Fruit fly (Drosophila melanogaster) whole organism, embryonic: ENCODE data around the gene shakB.

Experiments
- Adf1 ChIP-seq: fragments of 200-800 bp; sonication (Bioruptor generic); IDR thresholded peaks from 2 replicates; pipeline ENCODE4 v1.3.6; 2022; ENCODE audit warnings: missing biosample characterization, missing genetic modification characterization
- B-H2 ChIP-seq: fragments of 200-800 bp; sonication (Bioruptor generic); optimal IDR thresholded peaks from 2 replicates; lab custom pipeline; 2018; ENCODE audit warnings: missing biosample characterization, mild to moderate bottlenecking, missing genetic modification characterization
- CG11696 ChIP-seq: fragments of 200-800 bp; sonication (Bioruptor generic); IDR thresholded peaks from 2 replicates; pipeline ENCODE4 v1.3.6; 2022; ENCODE audit warnings: missing biosample characterization, missing genetic modification characterization
- CG12769 ChIP-seq: fragments of 200-800 bp; sonication (Bioruptor generic); optimal IDR thresholded peaks from 2 replicates; lab custom pipeline; 2019; ENCODE audit warnings: missing biosample characterization, mild to moderate bottlenecking, missing genetic modification characterization, moderate library complexity
- CG13287 ChIP-seq: fragments of 200-800 bp; sonication (Bioruptor generic); IDR thresholded peaks from 2 replicates; pipeline ENCODE4 v1.3.6; 2022; ENCODE audit warnings: missing biosample characterization, missing genetic modification characterization; ENCODE audit not compliant: partially characterized antibody
- CG13296 ChIP-seq: fragments of 200-800 bp; sonication (Bioruptor generic); optimal IDR thresholded peaks from 3 replicates; lab custom pipeline; 2018; ENCODE audit warnings: missing biosample characterization, mild to moderate bottlenecking, missing genetic modification characterization
- CG15073 ChIP-seq: fragments of 200-800 bp; sonication (Bioruptor generic); optimal IDR thresholded peaks from 2 replicates; lab custom pipeline; 2016; ENCODE audit warnings: missing biosample characterization, missing genetic modification characterization
- CG16813 ChIP-seq: fragments of 200-800 bp; sonication (Bioruptor generic); IDR thresholded peaks from 3 replicates; pipeline ENCODE4 v1.3.6; 2022; ENCODE audit warnings: missing biosample characterization, missing genetic modification characterization; ENCODE audit not compliant: partially characterized antibody
- CG17802 ChIP-seq: fragments of 200-800 bp; sonication (Bioruptor generic); optimal IDR thresholded peaks from 2 replicates; lab custom pipeline; 2018; ENCODE audit warnings: missing biosample characterization, mild to moderate bottlenecking, missing genetic modification characterization, moderate library complexity
- CG1832 ChIP-seq: fragments of 200-800 bp; sonication (Bioruptor generic); optimal IDR thresholded peaks from 2 replicates; lab custom pipeline; 2017; ENCODE audit warnings: missing biosample characterization, mild to moderate bottlenecking, missing genetic modification characterization, inconsistent platforms
- CG18476 ChIP-seq: fragments of 200-800 bp; sonication (Bioruptor generic); optimal IDR thresholded peaks from 2 replicates; lab custom pipeline; 2016; ENCODE audit warnings: missing biosample characterization, mild to moderate bottlenecking, missing genetic modification characterization
- CG2199 ChIP-seq: fragments of 200-800 bp; sonication (Bioruptor generic); IDR thresholded peaks from 3 replicates; pipeline ENCODE4 v1.3.6; 2022; ENCODE audit warnings: missing biosample characterization, missing genetic modification characterization
- CG31224 ChIP-seq: fragments of 200-800 bp; sonication (Bioruptor generic); IDR thresholded peaks from 2 replicates; pipeline ENCODE4 v1.3.6; 2022; ENCODE audit warnings: missing biosample characterization, missing genetic modification characterization
- CG43689 ChIP-seq: fragments of 200-800 bp; sonication (Bioruptor generic); IDR thresholded peaks from 2 replicates; pipeline ENCODE4 v1.3.6; 2022; ENCODE audit warnings: missing biosample characterization, missing genetic modification characterization
- CG6689 ChIP-seq: fragments of 200-800 bp; sonication (Bioruptor generic); IDR thresholded peaks from 2 replicates; pipeline ENCODE4 v1.3.6; 2022; ENCODE audit warnings: missing biosample characterization, missing genetic modification characterization
- CTCF ChIP-seq: fragments of 200-800 bp; sonication (Bioruptor generic); optimal IDR thresholded peaks from 2 replicates; lab custom pipeline; 2017; ENCODE audit warnings: missing biosample characterization, mild to moderate bottlenecking, missing genetic modification characterization, moderate library complexity
- Chrac-16 ChIP-seq: fragments of 200-800 bp; sonication (Bioruptor generic); optimal IDR thresholded peaks from 3 replicates; lab custom pipeline; 2016; ENCODE audit warnings: missing biosample characterization, missing genetic modification characterization
- Deaf1 ChIP-seq: fragments of 200-800 bp; optimal IDR thresholded peaks from 3 replicates; lab custom pipeline; 2019; ENCODE audit warnings: missing biosample characterization, mild to moderate bottlenecking, missing genetic modification characterization, moderate library complexity
- Ets97D ChIP-seq: fragments of 200-800 bp; sonication (Bioruptor generic); optimal IDR thresholded peaks from 3 replicates; lab custom pipeline; 2016; ENCODE audit warnings: missing biosample characterization, missing genetic modification characterization
- Hr3 ChIP-seq: fragments of 200-800 bp; sonication (Bioruptor generic); optimal IDR thresholded peaks from 3 replicates; lab custom pipeline; 2016; ENCODE audit warnings: missing biosample characterization, missing genetic modification characterization
- Hr39 ChIP-seq: fragments of >200 bp; optimal IDR thresholded peaks from 2 replicates; lab custom pipeline; 2017
- Hr51 ChIP-seq, 2 experiments: fragments of 200-800 bp; sonication (Bioruptor generic); optimal IDR thresholded peaks; 2 replicates in 1 of 2; 3 replicates in 1 of 2; lab custom pipeline; 2016 to 2018; ENCODE audit warnings: missing biosample characterization in 2 of 2, missing genetic modification characterization in 2 of 2, mild to moderate bottlenecking in 1 of 2, moderate library complexity in 1 of 2
- Lhr ChIP-seq: fragments of 200-800 bp; sonication (Bioruptor generic); optimal IDR thresholded peaks from 3 replicates; lab custom pipeline; 2017; ENCODE audit warnings: mild to moderate bottlenecking, missing biosample characterization, missing genetic modification reagents, missing genetic modification characterization
- Mes4 ChIP-seq: fragments of 200-800 bp; sonication (Bioruptor generic); optimal IDR thresholded peaks from 2 replicates; lab custom pipeline; 2016; ENCODE audit warnings: missing biosample characterization, missing genetic modification characterization
- Oaz ChIP-seq: fragments of 200-800 bp; sonication (Bioruptor generic); IDR thresholded peaks from 2 replicates; pipeline ENCODE4 v1.3.6; 2022; ENCODE audit warnings: missing biosample characterization, missing genetic modification characterization
- Ravus ChIP-seq: fragments of 200-800 bp; sonication (Bioruptor generic); IDR thresholded peaks from 2 replicates; pipeline ENCODE4 v1.3.6; 2022; ENCODE audit warnings: missing biosample characterization, missing genetic modification characterization
- Sox100B ChIP-seq: fragments of 200-800 bp; sonication (Bioruptor generic); optimal IDR thresholded peaks from 3 replicates; lab custom pipeline; 2018; ENCODE audit warnings: missing biosample characterization, mild to moderate bottlenecking, missing genetic modification characterization
- abd-A ChIP-seq: fragments of 200-800 bp; sonication (Bioruptor generic); optimal IDR thresholded peaks from 3 replicates; lab custom pipeline; 2019; ENCODE audit warnings: missing biosample characterization, mild to moderate bottlenecking, missing genetic modification characterization, moderate library complexity
- amos ChIP-seq: fragments of 200-800 bp; sonication (Bioruptor generic); IDR thresholded peaks from 2 replicates; pipeline ENCODE4 v1.3.6; 2022; ENCODE audit warnings: missing biosample characterization, missing genetic modification characterization; ENCODE audit not compliant: partially characterized antibody
- bab2 ChIP-seq: fragments of 200-800 bp; sonication (Bioruptor generic); optimal IDR thresholded peaks from 2 replicates; lab custom pipeline; 2016; ENCODE audit warnings: missing biosample characterization, missing genetic modification characterization
- cad ChIP-seq: fragments of >200 bp; optimal IDR thresholded peaks from 2 replicates; lab custom pipeline; 2017; ENCODE audit warnings: missing biosample characterization, missing genetic modification characterization
- chinmo ChIP-seq: fragments of 200-800 bp; sonication (Bioruptor generic); IDR thresholded peaks from 4 replicates; pipeline ENCODE4 v1.3.6; 2022; ENCODE audit warnings: missing biosample characterization, missing genetic modification characterization; ENCODE audit not compliant: partially characterized antibody
- crol ChIP-seq: fragments of 200-800 bp; sonication (Bioruptor generic); IDR thresholded peaks from 2 replicates; pipeline ENCODE4 v1.3.6; 2022; ENCODE audit warnings: missing biosample characterization, missing genetic modification characterization
- cwo ChIP-seq: fragments of 200-800 bp; sonication (Bioruptor generic); optimal IDR thresholded peaks from 3 replicates; lab custom pipeline; 2017; ENCODE audit warnings: missing biosample characterization, missing genetic modification characterization, mild to moderate bottlenecking, moderate library complexity, missing genetic modification reagents
- dimm ChIP-seq: fragments of 200-800 bp; sonication (Bioruptor generic); IDR thresholded peaks from 2 replicates; pipeline ENCODE4 v1.3.6; 2022; ENCODE audit warnings: missing biosample characterization, missing genetic modification characterization
- exex ChIP-seq: fragments of 200-800 bp; sonication (Bioruptor generic); optimal IDR thresholded peaks from 4 replicates; lab custom pipeline; 2018; ENCODE audit warnings: missing biosample characterization, mild to moderate bottlenecking, missing genetic modification characterization, moderate library complexity
- inv ChIP-seq: fragments of 200-800 bp; sonication (Bioruptor generic); IDR thresholded peaks from 2 replicates; pipeline ENCODE4 v1.3.6; 2022; ENCODE audit warnings: missing biosample characterization, missing genetic modification characterization; ENCODE audit not compliant: partially characterized antibody
- kah ChIP-seq: fragments of 200-800 bp; sonication (Bioruptor generic); optimal IDR thresholded peaks from 2 replicates; lab custom pipeline; 2018; ENCODE audit warnings: missing biosample characterization, mild to moderate bottlenecking, missing genetic modification characterization
- pfk ChIP-seq: fragments of 200-800 bp; sonication (Bioruptor generic); optimal IDR thresholded peaks from 2 replicates; lab custom pipeline; 2018; ENCODE audit warnings: missing biosample characterization, mild to moderate bottlenecking, missing genetic modification characterization, moderate library complexity
- sd ChIP-seq: fragments of 200-800 bp; sonication (Bioruptor generic); optimal IDR thresholded peaks from 3 replicates; lab custom pipeline; 2018; ENCODE audit warnings: missing biosample characterization, mild to moderate bottlenecking, missing genetic modification characterization, moderate library complexity
- sens ChIP-seq: fragments of 200-800 bp; sonication (Bioruptor generic); peaks from one replicate; lab custom pipeline; 2016; ENCODE audit warnings: missing biosample characterization, missing genetic modification characterization

Gene shakB

DNA sequence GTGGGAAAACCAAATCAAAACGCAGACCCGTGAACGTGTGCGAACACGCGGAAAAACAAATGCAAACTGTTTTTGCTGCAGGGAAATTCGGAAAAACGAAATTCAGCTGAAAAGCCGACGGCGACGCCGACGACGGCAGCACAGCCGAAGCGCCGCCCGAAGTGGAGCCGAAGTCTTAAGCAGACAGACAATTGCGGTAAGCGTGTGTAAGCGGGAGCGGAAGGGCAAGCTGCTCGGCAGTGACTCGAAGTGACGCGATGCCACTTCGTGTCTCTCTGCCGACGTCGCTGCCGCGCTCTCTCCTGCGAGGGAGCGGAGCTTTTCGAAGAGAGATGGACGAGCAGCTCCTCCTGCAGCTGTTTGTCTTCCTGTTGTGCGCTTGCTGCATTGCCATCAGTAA lies 1.9 kb downstream of the shakB start (continued):
- TF ChIP-seq inv (no peak), cad (GFP tag; lab: Kevin White, UChicago) (no peak), abd-A (tag; lab: Kevin White, UChicago) (peak; percentile 27), bab2 (GFP tag; lab: Kevin White, UChicago) (no peak), CG6689 (GFP tag; lab: Robert Waterston, UW) (no peak), sens (GFP tag; lab: Kevin White, UChicago) (peak; percentile 52), Sox100B (GFP tag; lab: Kevin White, UChicago) (no peak), chinmo (GFP tag; lab: Robert Waterston, UW) (no peak), Lhr (GFP tag; lab: Kevin White, UChicago) (no peak), B-H2 (GFP tag; lab: Kevin White, UChicago) (no peak), Adf1 (peak; percentile 94)

DNA sequence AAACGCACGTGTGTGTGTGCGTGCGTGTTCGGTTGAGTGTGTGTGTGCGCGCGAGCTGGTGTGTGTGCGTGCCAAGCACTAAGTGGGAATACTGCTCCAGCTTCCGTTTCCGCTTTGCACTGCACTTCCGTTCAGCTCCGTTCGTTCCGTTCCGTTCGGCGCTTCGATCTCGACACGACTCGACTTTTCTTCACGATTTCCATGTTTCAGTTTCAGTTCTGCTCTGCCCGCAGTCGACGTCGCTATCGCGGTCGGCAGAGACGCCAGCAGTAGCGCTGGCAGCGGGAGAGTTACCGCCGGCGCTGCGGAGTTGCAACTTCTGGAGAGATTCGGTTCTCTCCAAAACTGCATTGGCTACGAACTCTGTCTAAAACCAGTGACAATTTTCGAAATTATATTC lies 3.1 kb downstream of the shakB start:
- TF ChIP-seq Adf1 (peak; percentile 59), Ets97D (GFP tag; lab: Kevin White, UChicago) (peak; percentile 22), Ravus (no peak), pfk (GFP tag; lab: Kevin White, UChicago) (peak; percentile 21), dimm (GFP tag; lab: Robert Waterston, UW) (no peak), Hr39 (lab: Kevin White, UChicago) (peak; percentile 87), Deaf1 (tag; lab: Kevin White, UChicago) (peak; percentile 73), amos (GFP tag; lab: Robert Waterston, UW) (no peak)

DNA sequence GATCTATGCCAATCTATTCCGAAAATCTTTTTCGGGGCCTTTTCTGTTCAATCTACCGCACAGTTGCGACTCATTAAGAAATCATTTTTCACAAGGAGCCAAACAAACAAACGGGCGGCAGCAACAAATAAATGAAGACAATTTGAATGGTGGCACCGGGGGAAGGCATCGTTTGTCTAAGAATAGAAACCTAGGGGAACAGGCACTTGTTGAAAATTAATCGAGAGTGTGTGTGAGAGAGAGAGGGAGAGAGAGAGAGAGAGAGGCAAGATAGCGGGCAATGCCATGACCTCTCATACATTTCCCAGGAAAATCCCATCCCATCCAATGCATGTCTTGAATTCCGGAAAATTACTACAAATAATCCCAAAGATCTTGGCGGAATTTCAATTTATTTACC lies 10.4 kb downstream of the shakB start:
- TF ChIP-seq CG18476 (GFP tag; lab: Kevin White, UChicago) (no peak), CG13296 (GFP tag; lab: Kevin White, UChicago) (no peak), Hr51 (GFP tag; optimal IDR thresholded peaks at IDR 0.05; lab: Kevin White, UChicago) (no peak), CG2199 (GFP tag; lab: Robert Waterston, UW) (0 out of 3 replicates have a peak, but pooled peaks have one; percentile 24), kah (GFP tag; lab: Kevin White, UChicago) (peak; percentile 82), cwo (no peak), B-H2 (GFP tag; lab: Kevin White, UChicago) (no peak), CG15073 (GFP tag; lab: Kevin White, UChicago) (no peak), exex (no peak), sd (tag; lab: Kevin White, UChicago) (peak; percentile 76), CG31224 (GFP tag; lab: Robert Waterston, UW) (no peak), CG12769 (tag; lab: Kevin White, UChicago) (peak; percentile 88), CG11696 (GFP tag; lab: Robert Waterston, UW) (no peak), CG13287 (GFP tag; lab: Robert Waterston, UW) (no peak), crol (GFP tag; lab: Robert Waterston, UW) (peak; percentile 35), CG17802 (tag; lab: Kevin White, UChicago) (no peak), abd-A (tag; lab: Kevin White, UChicago) (no peak), CG1832 (GFP tag; lab: Kevin White, UChicago) (peak; percentile 21)

DNA sequence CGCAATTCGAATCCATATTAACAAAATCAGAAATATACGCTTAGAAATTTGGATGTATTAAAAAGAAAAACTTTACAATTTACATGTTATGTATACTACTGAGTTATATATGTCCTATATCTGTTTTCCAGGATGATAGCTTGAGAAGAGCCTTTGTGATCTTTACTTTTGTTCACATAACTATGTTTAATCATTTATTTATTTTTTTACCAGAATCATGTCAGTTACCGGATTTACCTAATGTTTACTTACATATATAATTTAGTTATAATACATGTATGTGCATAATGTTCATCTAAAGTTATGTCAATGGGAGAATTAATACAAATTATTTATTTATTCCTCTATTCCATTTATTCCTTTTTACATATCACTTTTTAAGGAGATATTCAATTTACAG lies 44.3 kb downstream of the shakB start, which contains the start of gene I-3:
I-3 (minus strand) TSS at position 101 of the 400 bp plus-strand sequence.
- TF ChIP-seq CTCF (GFP tag; lab: Kevin White, UChicago): no peak
- no peak for TF ChIP-seq CG16813
- no peak for TF ChIP-seq Chrac-16 (GFP tag; lab: Kevin White, UChicago)
- TF ChIP-seq CG43689 (GFP tag; lab: Robert Waterston, UW): no peak
- no peak for TF ChIP-seq Oaz (GFP tag; lab: Robert Waterston, UW)
- no peak for TF ChIP-seq Hr3 (GFP tag; lab: Kevin White, UChicago)
- TF ChIP-seq Mes4 (GFP tag; lab: Kevin White, UChicago): no peak
- no peak for TF ChIP-seq Lhr (GFP tag; lab: Kevin White, UChicago)
